Fruit fly (Drosophila melanogaster) whole organism: ENCODE measurements around the gene CG6415.

Source experiments
- Dll ChIP-seq: fragments of >200 bp; optimal IDR thresholded peaks from 2 replicates; lab custom pipeline; 2017
- EcR ChIP-seq, 2 experiments: fragments of >200 bp; optimal IDR thresholded peaks; 2 replicates each; lab custom pipeline; 2017; ENCODE audit warnings: missing biosample characterization in 2 of 2, missing genetic modification characterization in 2 of 2, missing genetic modification reagents in 2 of 2
- pan ChIP-seq: fragments of >200 bp; optimal IDR thresholded peaks from 2 replicates; lab custom pipeline; 2017
- psq ChIP-seq: fragments of >200 bp; optimal IDR thresholded peaks from 2 replicates; lab custom pipeline; 2017
- usp ChIP-seq: fragments of >200 bp; optimal IDR thresholded peaks from 2 replicates; lab custom pipeline; 2017; ENCODE audit warnings: missing biosample characterization, missing genetic modification characterization, mixed read lengths

dm6 chr2L:10689221-10690034 is 14.0 kb upstream of the CG6415 start, which contains the start of gene CG7294:
- TF ChIP-seq psq (lab: Kevin White, UChicago) = no peak
- no peak for TF ChIP-seq pan (lab: Kevin White, UChicago)
- TF ChIP-seq Dll (lab: Kevin White, UChicago) = no peak
- no peak for TF ChIP-seq usp (GFP tag; lab: Kevin White, UChicago)
- no peak for TF ChIP-seq EcR (GFP tag; optimal IDR thresholded peaks at IDR 0.05; lab: Kevin White, UChicago)
